Worm (Caenorhabditis elegans) whole organism, young adult: ENCODE results near the gene syd-1.

ENCODE experiments used
- B0261.1 ChIP-seq: sonication (generic microtip); optimal IDR thresholded peaks from 2 replicates; lab custom pipeline; 2016; ENCODE audit warnings: mild to moderate bottlenecking, missing genetic modification characterization, moderate library complexity, missing compliant biosample characterization
- C17E4.6 ChIP-seq: fragments of 200-800 bp; sonication (Bioruptor generic); IDR thresholded peaks from 2 replicates; pipeline ENCODE4 v1.3.6; 2022; ENCODE audit warnings: missing genetic modification reagents, missing genetic modification characterization, missing compliant biosample characterization
- F10E7.11 ChIP-seq: sonication (generic microtip); optimal IDR thresholded peaks from 2 replicates; lab custom pipeline; 2017; ENCODE audit warnings: mild to moderate bottlenecking, missing genetic modification characterization, moderate library complexity, missing compliant biosample characterization
- F22D6.2 ChIP-seq: sonication (generic microtip); optimal IDR thresholded peaks from 2 replicates; lab custom pipeline; 2016; ENCODE audit warnings: mild to moderate bottlenecking, missing genetic modification characterization, missing compliant biosample characterization
- F37B4.10 ChIP-seq: fragments of 200-800 bp; sonication (Bioruptor generic); IDR thresholded peaks from 2 replicates; pipeline ENCODE4 v1.3.6; 2022; ENCODE audit warnings: missing genetic modification characterization, missing compliant biosample characterization
- F52B5.7 ChIP-seq: sonication (generic microtip); optimal IDR thresholded peaks from 2 replicates; lab custom pipeline; 2016; ENCODE audit warnings: mild to moderate bottlenecking, missing genetic modification characterization, missing compliant biosample characterization
- Y56A3A.18 ChIP-seq: fragments of 200-800 bp; sonication (Bioruptor generic); IDR thresholded peaks from 2 replicates; pipeline ENCODE4 v1.3.6; 2022; ENCODE audit warnings: missing genetic modification reagents, missing genetic modification characterization, missing compliant biosample characterization
- akir-1 ChIP-seq: fragments of 200-800 bp; sonication (Bioruptor generic); optimal IDR thresholded peaks from 2 replicates; lab custom pipeline; 2018; ENCODE audit warnings: mild to moderate bottlenecking, missing genetic modification characterization, moderate library complexity, missing compliant biosample characterization
- attf-5 ChIP-seq: fragments of 200-800 bp; sonication (Bioruptor generic); optimal IDR thresholded peaks from 2 replicates; lab custom pipeline; 2018; ENCODE audit warnings: mild to moderate bottlenecking, missing genetic modification characterization, missing compliant biosample characterization
- bed-1 ChIP-seq: fragments of 200-800 bp; sonication (Bioruptor generic); IDR thresholded peaks from 2 replicates; pipeline ENCODE4 v1.3.6; 2022; ENCODE audit warnings: missing genetic modification reagents, missing genetic modification characterization, missing compliant biosample characterization
- bed-2 ChIP-seq: fragments of 200-800 bp; sonication (Bioruptor generic); IDR thresholded peaks from 2 replicates; pipeline ENCODE4 v1.3.6; 2022; ENCODE audit warnings: missing genetic modification reagents, missing genetic modification characterization, missing compliant biosample characterization
- ceh-27 ChIP-seq: fragments of 200-800 bp; sonication (Bioruptor generic); optimal IDR thresholded peaks from 2 replicates; lab custom pipeline; 2018; ENCODE audit warnings: mild to moderate bottlenecking, missing genetic modification characterization, moderate library complexity, missing compliant biosample characterization
- ceh-58 ChIP-seq: fragments of 200-800 bp; sonication (Bioruptor generic); IDR thresholded peaks from 2 replicates; pipeline ENCODE4 v1.3.6; 2022; ENCODE audit warnings: missing genetic modification characterization, missing compliant biosample characterization
- dox-1 ChIP-seq: fragments of 200-800 bp; sonication (Bioruptor generic); IDR thresholded peaks from 2 replicates; pipeline ENCODE4 v1.3.6; 2022; ENCODE audit warnings: missing genetic modification reagents, missing genetic modification characterization, missing compliant biosample characterization
- efl-1 ChIP-seq: fragments of 150-350 bp; optimal IDR thresholded peaks from 2 replicates; lab custom pipeline; 2014; ENCODE audit warnings: missing biosample characterization, missing genetic modification reagents, missing genetic modification characterization
- egl-44 ChIP-seq: fragments of 200-800 bp; sonication (Bioruptor generic); IDR thresholded peaks from 2 replicates; pipeline ENCODE4 v1.3.6; 2022; ENCODE audit warnings: missing genetic modification reagents, missing genetic modification characterization, missing compliant biosample characterization
- egrh-3 ChIP-seq: fragments of 200-800 bp; sonication (Bioruptor generic); IDR thresholded peaks from 2 replicates; pipeline ENCODE4 v1.3.6; 2022; ENCODE audit warnings: missing genetic modification reagents, missing genetic modification characterization, missing compliant biosample characterization
- ekl-4 ChIP-seq: fragments of 200-800 bp; sonication (Bioruptor generic); IDR thresholded peaks from 2 replicates; pipeline ENCODE4 v1.3.6; 2022; ENCODE audit warnings: missing genetic modification reagents, missing genetic modification characterization, missing compliant biosample characterization
- hlh-12 ChIP-seq: sonication (generic microtip); optimal IDR thresholded peaks from 2 replicates; lab custom pipeline; 2016; ENCODE audit warnings: missing genetic modification characterization, missing compliant biosample characterization
- hlh-26 ChIP-seq: fragments of 200-800 bp; sonication (Bioruptor generic); conservative IDR thresholded peaks from 2 replicates; pipeline ENCODE4 v1.3.6; 2022; ENCODE audit warnings: missing genetic modification reagents, missing genetic modification characterization, missing compliant biosample characterization
- hsf-1 ChIP-seq: fragments of 200-800 bp; sonication (Bioruptor generic); IDR thresholded peaks from 2 replicates; pipeline ENCODE4 v1.3.6; 2022; ENCODE audit warnings: missing genetic modification reagents, missing genetic modification characterization, missing compliant biosample characterization
- let-526 ChIP-seq: fragments of 200-800 bp; sonication (Bioruptor generic); IDR thresholded peaks from 2 replicates; pipeline ENCODE4 v1.3.6; 2022; ENCODE audit warnings: missing genetic modification reagents, missing genetic modification characterization, missing compliant biosample characterization
- lin-40 ChIP-seq: sonication (generic microtip); optimal IDR thresholded peaks from 2 replicates; lab custom pipeline; 2016; ENCODE audit warnings: missing genetic modification characterization, mild to moderate bottlenecking, missing compliant biosample characterization, missing genotype, missing genetic modification reagents
- lsl-1 ChIP-seq: fragments of 200-800 bp; sonication (Bioruptor generic); optimal IDR thresholded peaks from 2 replicates; lab custom pipeline; 2018; ENCODE audit warnings: mild to moderate bottlenecking, missing genetic modification characterization, moderate library complexity, missing compliant biosample characterization
- madf-8 ChIP-seq: fragments of 200-800 bp; sonication (Bioruptor generic); conservative IDR thresholded peaks from 2 replicates; pipeline ENCODE4 v1.3.6; 2022; ENCODE audit warnings: missing genetic modification reagents, missing genetic modification characterization, missing compliant biosample characterization
- mcd-1 ChIP-seq: fragments of 200-800 bp; sonication (Bioruptor generic); IDR thresholded peaks from 2 replicates; pipeline ENCODE4 v1.3.6; 2022; ENCODE audit warnings: missing genetic modification reagents, missing genetic modification characterization, missing compliant biosample characterization
- mes-4 ChIP-seq: sonication (generic microtip); optimal IDR thresholded peaks from 2 replicates; lab custom pipeline; 2016; ENCODE audit warnings: missing genotype, missing genetic modification characterization, missing compliant biosample characterization
- nfya-1 ChIP-seq: sonication (generic microtip); optimal IDR thresholded peaks from 2 replicates; lab custom pipeline; 2017; ENCODE audit warnings: antibody characterized with exemption, missing compliant biosample characterization, missing genetic modification characterization, borderline replicate concordance; ENCODE audit not compliant: insufficient read depth
- nfya-2 ChIP-seq: fragments of 200-800 bp; sonication (Bioruptor generic); IDR thresholded peaks from 2 replicates; pipeline ENCODE4 v1.3.6; 2022; ENCODE audit warnings: missing genetic modification reagents, missing genetic modification characterization, missing compliant biosample characterization
- nfyb-1 ChIP-seq: fragments of 200-800 bp; sonication (Bioruptor generic); IDR thresholded peaks from 2 replicates; pipeline ENCODE4 v1.3.6; 2022; ENCODE audit warnings: missing genetic modification reagents, missing genetic modification characterization, missing compliant biosample characterization
- nhr-179 ChIP-seq: sonication (generic microtip); optimal IDR thresholded peaks from 2 replicates; lab custom pipeline; 2016; ENCODE audit warnings: mild to moderate bottlenecking, missing genetic modification characterization, missing compliant biosample characterization
- nhr-27 ChIP-seq: fragments of 200-800 bp; sonication (Bioruptor generic); optimal IDR thresholded peaks from 2 replicates; lab custom pipeline; 2018; ENCODE audit warnings: mild to moderate bottlenecking, missing genetic modification characterization, moderate library complexity, missing compliant biosample characterization
- pha-4 ChIP-seq: fragments of 150-350 bp; sonication (generic microtip); optimal IDR thresholded peaks from 2 replicates; lab custom pipeline; 2014; ENCODE audit warnings: missing biosample characterization, missing genetic modification reagents, missing genetic modification characterization
- snpc-3.4 ChIP-seq: sonication (generic microtip); optimal IDR thresholded peaks from 2 replicates; lab custom pipeline; 2017; ENCODE audit warnings: missing genetic modification characterization, mild to moderate bottlenecking, missing compliant biosample characterization, antibody characterized with exemption, moderate library complexity, missing genotype, missing genetic modification reagents
- sptf-2 ChIP-seq: fragments of 200-800 bp; sonication (Bioruptor generic); optimal IDR thresholded peaks from 2 replicates; lab custom pipeline; 2018; ENCODE audit warnings: mild to moderate bottlenecking, missing genetic modification characterization, missing compliant biosample characterization
- tlf-1 ChIP-seq: fragments of 200-800 bp; sonication (Bioruptor generic); optimal IDR thresholded peaks from 2 replicates; lab custom pipeline; 2018; ENCODE audit warnings: mild to moderate bottlenecking, missing genetic modification characterization, missing compliant biosample characterization
- unc-62 ChIP-seq: fragments of 150-350 bp; optimal IDR thresholded peaks from 2 replicates; lab custom pipeline; 2014; ENCODE audit warnings: missing biosample characterization, missing genetic modification reagents, missing genetic modification characterization
- ztf-26 ChIP-seq: sonication (generic microtip); optimal IDR thresholded peaks from 2 replicates; lab custom pipeline; 2017; ENCODE audit warnings: missing genetic modification characterization, missing compliant biosample characterization

The syd-1 gene

ce11 chrII:7553806-7554205 is 40.9 kb downstream of the syd-1 start, which contains the start of gene ZK1290.10:
ZK1290.10 (minus strand) TSS chrII:7553906.
- TF ChIP-seq tlf-1 (GFP tag; lab: Kevin White, UChicago) (no peak), Y56A3A.18 (GFP tag; lab: Robert Waterston, UW) (0 out of 2 replicates have a peak, but pooled peaks have one; percentile 32)

- TF ChIP-seq pha-4 (tag; lab: Kevin White, UChicago) (no peak), lsl-1 (GFP tag; lab: Kevin White, UChicago) (no peak), nhr-179 (tag; lab: Kevin White, UChicago) (no peak), C17E4.6 (GFP tag; lab: Robert Waterston, UW) (no peak), ceh-58 (GFP tag; lab: Robert Waterston, UW) (no peak)
Observed at ce11 chrII:7549035-7549434, 45.7 kb downstream of the syd-1 start, which contains the start of gene tph-1. tph-1 (plus strand) TSS chrII:7549335.

ce11 chrII:7548044-7548443 is 46.7 kb downstream of the syd-1 start, which contains the start of gene fbxa-224:
fbxa-224 (minus strand) TSS chrII:7548144.
- no peak for TF ChIP-seq hlh-26 (GFP tag; lab: Robert Waterston, UW)
- TF ChIP-seq snpc-3.4 (tag; lab: Kevin White, UChicago) = no peak
- TF ChIP-seq nhr-27 = no peak
- no peak for TF ChIP-seq mcd-1 (GFP tag; lab: Robert Waterston, UW)
- TF ChIP-seq nfya-1 (tag; lab: Kevin White, UChicago) = no peak
- TF ChIP-seq dox-1 (GFP tag; lab: Robert Waterston, UW) = no peak
- TF ChIP-seq ekl-4 (GFP tag; lab: Robert Waterston, UW) = no peak
- TF ChIP-seq F37B4.10 = no peak
- no peak for TF ChIP-seq let-526 (GFP tag; lab: Robert Waterston, UW)
- TF ChIP-seq bed-1 (GFP tag; lab: Robert Waterston, UW) = no peak
- no peak for TF ChIP-seq nfya-2
- TF ChIP-seq egl-44 = no peak

ce11 chrII:7547269-7547668 is 47.4 kb downstream of the syd-1 start:
- no peak for TF ChIP-seq nfyb-1 (GFP tag; lab: Robert Waterston, UW)
- no peak for TF ChIP-seq unc-62 (GFP tag; lab: Kevin White, UChicago)
- no peak for TF ChIP-seq egrh-3 (GFP tag; lab: Robert Waterston, UW)
- TF ChIP-seq bed-2 (GFP tag; lab: Robert Waterston, UW) = no peak
- TF ChIP-seq hlh-12 (tag; lab: Kevin White, UChicago) = no peak
- TF ChIP-seq attf-5 (GFP tag; lab: Kevin White, UChicago) = no peak

- TF ChIP-seq hsf-1 (GFP tag; lab: Robert Waterston, UW) (no peak), F52B5.7 (no peak), sptf-2 (no peak), F10E7.11 (tag; lab: Kevin White, UChicago) (no peak), mes-4 (no peak), madf-8 (no peak), B0261.1 (tag; lab: Kevin White, UChicago) (no peak), akir-1 (no peak), nhr-179 (tag; lab: Kevin White, UChicago) (no peak), efl-1 (GFP tag; lab: Kevin White, UChicago) (no peak), ztf-26 (tag; lab: Kevin White, UChicago) (no peak), unc-62 (GFP tag; lab: Kevin White, UChicago) (no peak), ceh-27 (no peak), lin-40 (tag; lab: Kevin White, UChicago) (no peak), F22D6.2 (no peak), bed-1 (GFP tag; lab: Robert Waterston, UW) (no peak), C17E4.6 (GFP tag; lab: Robert Waterston, UW) (no peak)
Observed at ce11 chrII:7545364-7545763, 49.3 kb downstream of the syd-1 start.
